Worm (Caenorhabditis elegans) whole organism, L2 larva: ENCODE results near the gene ddb-1.

ENCODE experiments used
- ama-1 ChIP-seq: fragments of 150-350 bp; optimal IDR thresholded peaks from 2 replicates; lab custom pipeline; 2018; ENCODE audit warnings: inconsistent platforms
- crh-2 ChIP-seq: sonication (generic microtip); optimal IDR thresholded peaks from 2 replicates; lab custom pipeline; 2017; ENCODE audit warnings: missing biosample characterization, missing genetic modification characterization
- elt-1 ChIP-seq: fragments of 150-350 bp; optimal IDR thresholded peaks from 2 replicates; lab custom pipeline; 2014; ENCODE audit warnings: missing biosample characterization, missing genetic modification characterization
- mdl-1 ChIP-seq, 2 experiments: fragments of 150-350 bp in 1 of 2; sonication (generic microtip) in 1 of 2; optimal IDR thresholded peaks; 2 replicates each; lab custom pipeline; 2017; ENCODE audit warnings: missing biosample characterization in 2 of 2, missing genetic modification characterization in 2 of 2
- nhr-11 ChIP-seq: fragments of 150-350 bp; optimal IDR thresholded peaks from 2 replicates; lab custom pipeline; 2014; ENCODE audit warnings: missing biosample characterization, missing genetic modification characterization
- nhr-12 ChIP-seq: fragments of 150-350 bp; optimal IDR thresholded peaks from 2 replicates; lab custom pipeline; 2014; ENCODE audit warnings: missing biosample characterization, missing genetic modification characterization
- nhr-23 ChIP-seq: fragments of 150-350 bp; optimal IDR thresholded peaks from 2 replicates; lab custom pipeline; 2014; ENCODE audit warnings: missing biosample characterization, missing genetic modification reagents, missing genetic modification characterization
- zag-1 ChIP-seq: fragments of 150-350 bp; optimal IDR thresholded peaks from 2 replicates; lab custom pipeline; 2014; ENCODE audit warnings: missing biosample characterization, missing genetic modification characterization
- ztf-11 ChIP-seq: sonication (generic microtip); optimal IDR thresholded peaks from 2 replicates; lab custom pipeline; 2017; ENCODE audit warnings: missing biosample characterization, missing genetic modification characterization

- TF ChIP-seq crh-2 (tag; lab: Kevin White, UChicago) (no peak), mdl-1 (tag; optimal IDR thresholded peaks at IDR 0.05; lab: Kevin White, UChicago) (no peak), nhr-23 (no peak), elt-1 (tag; lab: Kevin White, UChicago) (no peak), ztf-11 (tag; lab: Kevin White, UChicago) (no peak), nhr-11 (tag; lab: Kevin White, UChicago) (no peak), zag-1 (no peak), nhr-12 (tag; lab: Kevin White, UChicago) (no peak), ama-1 (no peak)
Measured at ce11 chrIV:12162732-12163131, 41.8 kb upstream of the ddb-1 start.
